Worm (Caenorhabditis elegans): ENCODE measurements around the gene nac-2.

The nac-2 gene

ce11 chrIII:9052371-9052978 lies 9.4 kb upstream of the nac-2 start (continued):
- TF ChIP-seq daf-12 (tag; optimal IDR thresholded peaks at IDR 0.05) (no peak), ceh-82 (tag; optimal IDR thresholded peaks at IDR 0.05) (no peak), mdl-1 (tag; optimal IDR thresholded peaks at IDR 0.05) (no peak), snpc-4 (tag; optimal IDR thresholded peaks at IDR 0.05) (no peak), nfya-1 (tag; optimal IDR thresholded peaks at IDR 0.05; ENCODE audit: insufficient read depth) (peak; percentile 54), lin-15B (tag; optimal IDR thresholded peaks at IDR 0.05) (peak; percentile 26), nhr-67 (tag; optimal IDR thresholded peaks at IDR 0.05) (no peak), egl-5 (tag; optimal IDR thresholded peaks at IDR 0.05) (no peak), zag-1 (tag; optimal IDR thresholded peaks at IDR 0.05) (no peak), nhr-25 (tag; optimal IDR thresholded peaks at IDR 0.05) (peak; percentile 59), pha-4 (tag; optimal IDR thresholded peaks at IDR 0.05) (peak; percentile 12), nhr-77 (tag; optimal IDR thresholded peaks at IDR 0.05) (no peak), ZK546.5 (tag; optimal IDR thresholded peaks at IDR 0.05) (no peak), skn-1 (tag; optimal IDR thresholded peaks at IDR 0.05) (no peak), unc-62 (GFP tag; optimal IDR thresholded peaks at IDR 0.05) (no peak), lin-39 (tag; optimal IDR thresholded peaks at IDR 0.05) (peak; percentile 60), elt-3 (tag; optimal IDR thresholded peaks at IDR 0.05) (no peak), elt-2 (tag; optimal IDR thresholded peaks at IDR 0.05) (peak; percentile 22)

ce11 chrIII:9051714-9052113 lies 8.6 kb upstream of the nac-2 start:
- no peak for TF ChIP-seq lin-15B (tag; optimal IDR thresholded peaks at IDR 0.05)
- no peak for TF ChIP-seq fos-1 (tag; optimal IDR thresholded peaks at IDR 0.05)
- TF ChIP-seq hmg-11 (tag; optimal IDR thresholded peaks at IDR 0.05) = no peak
- no peak for TF ChIP-seq nfya-1 (tag; optimal IDR thresholded peaks at IDR 0.05; ENCODE audit: insufficient read depth)
- TF ChIP-seq ama-1 (optimal IDR thresholded peaks at IDR 0.05) = peak; percentile 72
- no peak for TF ChIP-seq ztf-11 (tag; optimal IDR thresholded peaks at IDR 0.05)
- TF ChIP-seq elt-2 (tag; optimal IDR thresholded peaks at IDR 0.05) = no peak
- no peak for TF ChIP-seq egl-5 (tag; optimal IDR thresholded peaks at IDR 0.05)

ce11 chrIII:9051119-9051597 lies 8.1 kb upstream of the nac-2 start:
- TF ChIP-seq nhr-43 (tag; optimal IDR thresholded peaks at IDR 0.05; ENCODE audit: poor library complexity, severe bottlenecking) (peak; percentile 58), ceh-82 (tag; optimal IDR thresholded peaks at IDR 0.05) (no peak), pha-4 (tag; optimal IDR thresholded peaks at IDR 0.05) (peak; percentile 93), egl-5 (tag; optimal IDR thresholded peaks at IDR 0.05) (no peak), ceh-9 (tag; optimal IDR thresholded peaks at IDR 0.05) (no peak), tbx-2 (tag; optimal IDR thresholded peaks at IDR 0.05) (peak; percentile 81), mml-1 (tag; optimal IDR thresholded peaks at IDR 0.05) (no peak), zag-1 (tag; optimal IDR thresholded peaks at IDR 0.05) (no peak), ztf-11 (tag; optimal IDR thresholded peaks at IDR 0.05) (no peak), fos-1 (tag; optimal IDR thresholded peaks at IDR 0.05) (peak; percentile 56), egl-27 (tag; optimal IDR thresholded peaks at IDR 0.05) (no peak), elt-1 (tag; optimal IDR thresholded peaks at IDR 0.05) (peak; percentile 3), skn-1 (tag; optimal IDR thresholded peaks at IDR 0.05) (peak; percentile 68), nhr-237 (tag; optimal IDR thresholded peaks at IDR 0.05) (no peak), sea-2 (GFP tag; optimal IDR thresholded peaks at IDR 0.05) (no peak), nhr-67 (tag; optimal IDR thresholded peaks at IDR 0.05) (no peak), elt-3 (tag; optimal IDR thresholded peaks at IDR 0.05) (peak in 2 of 3 experiments; percentile 53 to 66), lin-15B (tag; optimal IDR thresholded peaks at IDR 0.05) (peak; percentile 22), fkh-2 (tag; optimal IDR thresholded peaks at IDR 0.05) (no peak), nhr-12 (tag; optimal IDR thresholded peaks at IDR 0.05) (no peak), ceh-16 (tag; optimal IDR thresholded peaks at IDR 0.05) (no peak), mdl-1 (tag; optimal IDR thresholded peaks at IDR 0.05) (no peak), unc-39 (tag; optimal IDR thresholded peaks at IDR 0.05) (no peak), ama-1 (optimal IDR thresholded peaks at IDR 0.05) (peak; percentile 99), aly-2 (tag; optimal IDR thresholded peaks at IDR 0.05) (no peak), nhr-11 (tag; optimal IDR thresholded peaks at IDR 0.05) (no peak), daf-12 (tag; optimal IDR thresholded peaks at IDR 0.05) (no peak), R02D3.7 (tag; optimal IDR thresholded peaks at IDR 0.05) (no peak), eor-1 (tag; optimal IDR thresholded peaks at IDR 0.05) (peak in 1 of 2 experiments; percentile 53), nhr-25 (tag; optimal IDR thresholded peaks at IDR 0.05) (peak; percentile 98), lin-39 (tag; optimal IDR thresholded peaks at IDR 0.05) (no peak), nhr-77 (tag; optimal IDR thresholded peaks at IDR 0.05) (no peak), nhr-23 (tag; optimal IDR thresholded peaks at IDR 0.05) (peak; percentile 84), nhr-28 (tag; optimal IDR thresholded peaks at IDR 0.05) (no peak), ztf-4 (tag; optimal IDR thresholded peaks at IDR 0.05) (peak; percentile 89), lsy-12 (tag; optimal IDR thresholded peaks at IDR 0.05) (peak; percentile 70), ZK546.5 (tag; optimal IDR thresholded peaks at IDR 0.05) (no peak), hmg-11 (tag; optimal IDR thresholded peaks at IDR 0.05) (no peak), elt-2 (tag; optimal IDR thresholded peaks at IDR 0.05) (peak; percentile 66), unc-62 (GFP tag; optimal IDR thresholded peaks at IDR 0.05) (no peak), pqm-1 (tag; optimal IDR thresholded peaks at IDR 0.05) (no peak), nhr-76 (tag; optimal IDR thresholded peaks at IDR 0.05) (no peak), nfya-1 (tag; optimal IDR thresholded peaks at IDR 0.05; ENCODE audit: insufficient read depth) (peak; percentile 81), jun-1 (tag; optimal IDR thresholded peaks at IDR 0.05) (peak; percentile 79)
